Worm (Caenorhabditis elegans): ENCODE results near the gene syg-1.

DNA sequence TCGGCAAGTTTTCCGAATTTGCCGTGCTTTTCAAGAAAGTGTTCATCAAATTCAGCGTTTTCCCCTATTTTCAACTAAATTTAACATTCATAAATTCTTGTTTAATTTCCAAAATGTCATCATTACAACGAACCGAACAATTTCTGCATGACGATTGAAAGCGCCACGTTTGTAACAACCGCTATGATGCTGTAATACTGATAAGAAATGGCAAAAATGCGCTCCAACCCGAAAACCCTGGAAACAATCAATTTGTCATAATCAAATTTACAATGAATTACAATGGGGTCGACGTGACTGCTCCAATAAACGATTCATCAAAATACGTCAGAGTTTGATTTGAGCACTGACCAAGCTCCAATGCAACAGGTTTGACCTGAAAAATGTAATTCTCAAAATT is 29.5 kb upstream of the syg-1 start:
- TF ChIP-seq efl-1 (optimal IDR thresholded peaks at IDR 0.05): no peak
- TF ChIP-seq efl-1 (GFP tag; optimal IDR thresholded peaks at IDR 0.05 in 1 of 2): no peak
- no peak for TF ChIP-seq nhr-77 (tag; optimal IDR thresholded peaks at IDR 0.05)
- no peak for TF ChIP-seq nhr-12 (tag; optimal IDR thresholded peaks at IDR 0.05)
- no peak for TF ChIP-seq ama-1 (optimal IDR thresholded peaks at IDR 0.05)
- no peak for TF ChIP-seq lin-39 (tag; optimal IDR thresholded peaks at IDR 0.05)
- no peak for TF ChIP-seq skn-1 (tag; optimal IDR thresholded peaks at IDR 0.05)
